Worm (Caenorhabditis elegans) whole organism, L4/young adult: Measurements from ENCODE around the gene ocr-1.
A peak's percentile ranks its signal among the peaks of the same experiment; 100 is the strongest.

Source experiments
- W03F9.2 ChIP-seq: fragments of 150-350 bp; optimal IDR thresholded peaks from 2 replicates; lab custom pipeline; 2014; ENCODE audit warnings: missing biosample characterization, missing genetic modification characterization
- him-1 ChIP-seq: sonication (generic microtip); optimal IDR thresholded peaks from 2 replicates; lab custom pipeline; 2016; ENCODE audit warnings: missing genotype, missing genetic modification reagents, missing genetic modification characterization, missing compliant biosample characterization

DNA sequence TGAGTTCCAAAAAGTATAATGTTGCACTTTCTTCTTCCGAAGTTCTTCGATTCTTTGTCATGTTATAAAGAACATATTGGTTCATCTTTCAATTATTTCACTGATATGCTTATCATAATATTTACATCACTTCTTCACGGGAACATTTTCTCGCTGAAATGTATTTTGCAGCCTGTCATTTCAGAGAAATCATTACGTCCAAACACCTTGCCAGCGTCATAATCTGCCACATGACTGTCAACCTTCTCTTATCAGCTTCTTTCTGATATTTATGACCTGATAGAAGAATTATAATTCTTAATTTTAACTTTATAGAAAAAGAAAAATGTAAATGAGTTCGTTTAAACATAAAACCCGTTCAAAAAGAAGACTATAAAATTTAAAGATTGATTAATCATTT is 37.9 kb downstream of the ocr-1 start:
- peak; percentile 1 for TF ChIP-seq W03F9.2 (tag; lab: Kevin White, UChicago)
- no peak for TF ChIP-seq him-1 (tag; lab: Kevin White, UChicago)
